Worm (Caenorhabditis elegans) whole organism, L1 larva: Measurements from ENCODE around the gene C53A5.11.

Experiments
- C34B4.2 ChIP-seq: sonication (generic microtip); optimal IDR thresholded peaks from 2 replicates; lab custom pipeline; 2017; ENCODE audit warnings: mild to moderate bottlenecking, missing genetic modification characterization, missing compliant biosample characterization
- ama-1 ChIP-seq: fragments of 150-350 bp; optimal IDR thresholded peaks from 2 replicates; lab custom pipeline; 2014
- fkh-10 ChIP-seq: sonication (generic microtip); optimal IDR thresholded peaks from 2 replicates; lab custom pipeline; 2017; ENCODE audit warnings: missing biosample characterization, missing genetic modification reagents, missing genetic modification characterization
- jun-1 ChIP-seq: fragments of 150-350 bp; optimal IDR thresholded peaks from 2 replicates; lab custom pipeline; 2014; ENCODE audit warnings: missing biosample characterization, missing genetic modification reagents, missing genetic modification characterization
- lin-39 ChIP-seq: fragments of 150-350 bp; optimal IDR thresholded peaks from 2 replicates; lab custom pipeline; 2014; ENCODE audit warnings: missing biosample characterization, missing genetic modification reagents, missing genetic modification characterization
- lsy-2 ChIP-seq, 2 experiments: fragments of 150-350 bp; optimal IDR thresholded peaks; 2 replicates each; lab custom pipeline; 2014; ENCODE audit warnings: missing biosample characterization in 2 of 2, missing genetic modification characterization in 2 of 2
- nhr-237 ChIP-seq: fragments of 150-350 bp; optimal IDR thresholded peaks from 2 replicates; lab custom pipeline; 2014; ENCODE audit warnings: missing biosample characterization, missing genetic modification characterization
- nhr-77 ChIP-seq: fragments of 150-350 bp; optimal IDR thresholded peaks from 2 replicates; lab custom pipeline; 2014; ENCODE audit warnings: missing biosample characterization, missing genetic modification characterization
- skn-1 ChIP-seq: fragments of 150-350 bp; optimal IDR thresholded peaks from 2 replicates; lab custom pipeline; 2014; ENCODE audit warnings: missing biosample characterization, missing genetic modification characterization
- sup-37 ChIP-seq: fragments of 200-800 bp; sonication (Bioruptor generic); optimal IDR thresholded peaks from 2 replicates; lab custom pipeline; 2018; ENCODE audit warnings: mild to moderate bottlenecking, missing genetic modification characterization, missing compliant biosample characterization
- tbx-2 ChIP-seq: sonication (generic microtip); optimal IDR thresholded peaks from 2 replicates; lab custom pipeline; 2016; ENCODE audit warnings: missing genetic modification characterization, missing compliant biosample characterization
- tlp-1 ChIP-seq: fragments of 150-350 bp; optimal IDR thresholded peaks from 2 replicates; lab custom pipeline; 2014; ENCODE audit warnings: missing biosample characterization, missing genetic modification characterization
- unc-62 ChIP-seq: fragments of 150-350 bp; optimal IDR thresholded peaks from 2 replicates; lab custom pipeline; 2014; ENCODE audit warnings: missing biosample characterization, missing genetic modification reagents, missing genetic modification characterization
- ztf-4 ChIP-seq: fragments of 150-350 bp; optimal IDR thresholded peaks from 2 replicates; lab custom pipeline; 2014; ENCODE audit warnings: missing biosample characterization, missing genetic modification characterization

ce11 chrV:14530813-14531212 is 31.9 kb upstream of the C53A5.11 start, which contains the start of gene kcnl-4:
- TF ChIP-seq lin-39 (tag; lab: Kevin White, UChicago) (no peak), lsy-2 (tag; optimal IDR thresholded peaks at IDR 0.05; lab: Kevin White, UChicago) (no peak), C34B4.2 (tag; lab: Kevin White, UChicago) (no peak), jun-1 (tag; lab: Kevin White, UChicago) (no peak), tlp-1 (tag; lab: Kevin White, UChicago) (no peak), fkh-10 (no peak), unc-62 (GFP tag; lab: Kevin White, UChicago) (no peak), ztf-4 (tag; lab: Kevin White, UChicago) (no peak), nhr-237 (tag; lab: Kevin White, UChicago) (no peak), nhr-77 (no peak), ama-1 (lab: Kevin White, UChicago) (no peak), tbx-2 (tag; lab: Kevin White, UChicago) (no peak), sup-37 (no peak), skn-1 (tag; lab: Kevin White, UChicago) (no peak)
